Worm (Caenorhabditis elegans) whole organism, midembryonic: Measurements from ENCODE around the gene C10F3.7.

Source experiments
- T22C8.4 ChIP-seq: fragments of 200-800 bp; sonication (Bioruptor generic); IDR thresholded peaks from 2 replicates; pipeline ENCODE4 v1.3.6; 2022; ENCODE audit warnings: missing genetic modification characterization, missing compliant biosample characterization
- cog-1 ChIP-seq: sonication (generic microtip); optimal IDR thresholded peaks from 2 replicates; lab custom pipeline; 2016; ENCODE audit warnings: missing genetic modification characterization, missing compliant biosample characterization
- tab-1 ChIP-seq: fragments of 200-800 bp; sonication (Bioruptor generic); IDR thresholded peaks from 2 replicates; pipeline ENCODE4 v1.3.6; 2022; ENCODE audit warnings: missing genetic modification characterization, missing compliant biosample characterization

- no peak for TF ChIP-seq tab-1 (GFP tag; lab: Robert Waterston, UW)
- TF ChIP-seq cog-1 (tag; lab: Kevin White, UChicago), result peak; percentile 88
- TF ChIP-seq T22C8.4 (GFP tag; lab: Robert Waterston, UW), result no peak
These were observed 13.7 kb upstream of the C10F3.7 start for ce11 chrV:6000368-6000802.
